Fruit fly (Drosophila melanogaster) whole organism, embryonic: Measurements from ENCODE around the gene Cyp18a1.

ENCODE experiments used
- Awh ChIP-seq: fragments of 200-800 bp; sonication (Bioruptor generic); IDR thresholded peaks from 2 replicates; pipeline ENCODE4, ENCODE4 v1.3.6; 2022; ENCODE audit warnings: missing biosample characterization, missing genetic modification characterization
- B-H1 ChIP-seq: fragments of 200-800 bp; sonication (Bioruptor generic); IDR thresholded peaks from 3 replicates; pipeline ENCODE4 v1.3.6; 2022; ENCODE audit warnings: missing biosample characterization, missing genetic modification characterization
- BEAF-32 ChIP-seq: fragments of 200-800 bp; sonication (Bioruptor generic); optimal IDR thresholded peaks from 3 replicates; lab custom pipeline; 2017; ENCODE audit warnings: missing biosample characterization, missing genetic modification characterization, mild to moderate bottlenecking, moderate library complexity, missing genetic modification reagents
- C15 ChIP-seq: fragments of 200-800 bp; sonication (Bioruptor generic); IDR thresholded peaks from 3 replicates; pipeline ENCODE4 v1.3.6; 2022; ENCODE audit warnings: missing biosample characterization, missing genetic modification characterization
- CG11560 ChIP-seq: fragments of 200-800 bp; sonication (Bioruptor generic); IDR thresholded peaks from 3 replicates; pipeline ENCODE4 v1.3.6; 2022; ENCODE audit warnings: missing biosample characterization, missing genetic modification characterization
- CG12391 ChIP-seq: fragments of 200-800 bp; sonication (Bioruptor generic); optimal IDR thresholded peaks from 3 replicates; lab custom pipeline; 2018; ENCODE audit warnings: missing biosample characterization, mild to moderate bottlenecking, missing genetic modification characterization, moderate library complexity
- CG13287 ChIP-seq: fragments of 200-800 bp; sonication (Bioruptor generic); IDR thresholded peaks from 2 replicates; pipeline ENCODE4 v1.3.6; 2022; ENCODE audit warnings: missing biosample characterization, missing genetic modification characterization; ENCODE audit not compliant: partially characterized antibody
- CG14667 ChIP-seq: fragments of 200-800 bp; sonication (Bioruptor generic); IDR thresholded peaks from 2 replicates; pipeline ENCODE4 v1.3.6; 2022; ENCODE audit warnings: missing biosample characterization, missing genetic modification characterization
- CG18476 ChIP-seq: fragments of 200-800 bp; sonication (Bioruptor generic); optimal IDR thresholded peaks from 2 replicates; lab custom pipeline; 2016; ENCODE audit warnings: missing biosample characterization, mild to moderate bottlenecking, missing genetic modification characterization
- CG2120 ChIP-seq: fragments of 200-800 bp; sonication (Bioruptor generic); optimal IDR thresholded peaks from 3 replicates; lab custom pipeline; 2016; ENCODE audit warnings: missing biosample characterization, missing genetic modification characterization
- CG2678 ChIP-seq: fragments of 200-800 bp; sonication (Bioruptor generic); optimal IDR thresholded peaks from 3 replicates; lab custom pipeline; 2019; ENCODE audit warnings: missing biosample characterization, mild to moderate bottlenecking, missing genetic modification characterization, moderate library complexity
- CG30020 ChIP-seq: fragments of 200-800 bp; optimal IDR thresholded peaks from 2 replicates; lab custom pipeline; 2019; ENCODE audit warnings: missing biosample characterization, mild to moderate bottlenecking, missing genetic modification characterization, moderate library complexity
- CG3065 ChIP-seq: fragments of 200-800 bp; sonication (Bioruptor generic); optimal IDR thresholded peaks from 2 replicates; lab custom pipeline; 2016; ENCODE audit warnings: missing biosample characterization, missing genetic modification characterization
- CG34422 ChIP-seq: fragments of 200-800 bp; sonication (Bioruptor generic); IDR thresholded peaks from 3 replicates; pipeline ENCODE4 v1.3.6; 2022; ENCODE audit warnings: missing biosample characterization, missing genetic modification characterization
- CG4617 ChIP-seq: fragments of 200-800 bp; sonication (Bioruptor generic); optimal IDR thresholded peaks from 3 replicates; lab custom pipeline; 2016; ENCODE audit warnings: missing biosample characterization, missing genetic modification characterization, borderline replicate concordance
- CG6272 ChIP-seq: fragments of 200-800 bp; sonication (Bioruptor generic); IDR thresholded peaks from 2 replicates; pipeline ENCODE4 v1.3.6; 2022; ENCODE audit warnings: missing biosample characterization, missing genetic modification characterization
- CoRest ChIP-seq: fragments of 200-800 bp; sonication (Bioruptor generic); optimal IDR thresholded peaks from 3 replicates; lab custom pipeline; 2018; ENCODE audit warnings: missing biosample characterization, mild to moderate bottlenecking, missing genetic modification characterization, moderate library complexity
- Doc3 ChIP-seq: fragments of 200-800 bp; sonication (Bioruptor generic); IDR thresholded peaks from 3 replicates; pipeline ENCODE4 v1.3.6; 2022; ENCODE audit warnings: missing biosample characterization, missing genetic modification characterization; ENCODE audit not compliant: partially characterized antibody
- Elba2 ChIP-seq: fragments of 200-800 bp; sonication (Bioruptor generic); optimal IDR thresholded peaks from 3 replicates; lab custom pipeline; 2016; ENCODE audit warnings: missing biosample characterization, missing genetic modification characterization
- H2.0 ChIP-seq: fragments of 200-800 bp; sonication (Bioruptor generic); IDR thresholded peaks from 2 replicates; pipeline ENCODE4 v1.3.6; 2022; ENCODE audit warnings: missing biosample characterization, missing genetic modification characterization
- Hmr ChIP-seq: fragments of 200-800 bp; sonication (Bioruptor generic); optimal IDR thresholded peaks from 3 replicates; lab custom pipeline; 2017; ENCODE audit warnings: mild to moderate bottlenecking, missing biosample characterization, missing genetic modification reagents, missing genetic modification characterization
- MBD-R2 ChIP-seq: fragments of 200-800 bp; sonication (Bioruptor generic); IDR thresholded peaks from 2 replicates; pipeline ENCODE4 v1.3.6; 2022; ENCODE audit warnings: missing biosample characterization, missing genetic modification characterization
- MESR4 ChIP-seq: fragments of 200-800 bp; sonication (Bioruptor generic); optimal IDR thresholded peaks from 2 replicates; lab custom pipeline; 2018; ENCODE audit warnings: missing biosample characterization, mild to moderate bottlenecking, missing genetic modification characterization, moderate library complexity
- Med ChIP-seq: fragments of 200-800 bp; sonication (Bioruptor generic); peaks from one replicate; lab custom pipeline; 2016; ENCODE audit warnings: missing biosample characterization, missing genetic modification characterization, mild to moderate bottlenecking, inconsistent platforms, moderate library complexity
- Opbp ChIP-seq: fragments of 200-800 bp; sonication (Bioruptor generic); IDR thresholded peaks from 3 replicates; pipeline ENCODE4 v1.3.6; 2022; ENCODE audit warnings: missing biosample characterization, missing genetic modification characterization; ENCODE audit not compliant: partially characterized antibody
- Scr ChIP-seq: fragments of 200-800 bp; sonication (Bioruptor generic); IDR thresholded peaks from 2 replicates; pipeline ENCODE4 v1.3.6; 2022; ENCODE audit warnings: missing biosample characterization, missing genetic modification characterization; ENCODE audit not compliant: partially characterized antibody
- Sin3A ChIP-seq: fragments of >200 bp; optimal IDR thresholded peaks from 2 replicates; lab custom pipeline; 2018
- Vsx1 ChIP-seq: fragments of 200-800 bp; sonication (Bioruptor generic); optimal IDR thresholded peaks from 2 replicates; lab custom pipeline; 2017; ENCODE audit warnings: missing biosample characterization, mild to moderate bottlenecking, missing genetic modification characterization, missing genetic modification reagents
- bbx ChIP-seq: fragments of 200-800 bp; sonication (Bioruptor generic); IDR thresholded peaks from 2 replicates; pipeline ENCODE4 v1.3.6; 2022; ENCODE audit warnings: missing biosample characterization, missing genetic modification characterization; ENCODE audit not compliant: partially characterized antibody
- bowl ChIP-seq: fragments of 200-800 bp; sonication (Bioruptor generic); IDR thresholded peaks from 2 replicates; pipeline ENCODE4 v1.3.6; 2022; ENCODE audit warnings: missing biosample characterization, missing genetic modification characterization
- bsh ChIP-seq, 2 experiments: fragments of 200-800 bp; sonication (Bioruptor generic); optimal IDR thresholded peaks; 2 replicates each; lab custom pipeline; 2017 to 2018; ENCODE audit warnings: mild to moderate bottlenecking in 2 of 2, missing biosample characterization in 2 of 2, missing genetic modification characterization in 2 of 2, moderate library complexity in 1 of 2
- ci ChIP-seq: fragments of 200-800 bp; sonication (Bioruptor generic); IDR thresholded peaks from 3 replicates; pipeline ENCODE4 v1.3.6; 2022; ENCODE audit warnings: missing biosample characterization, missing genetic modification characterization
- crp ChIP-seq, 2 experiments: fragments of 200-800 bp; sonication (Bioruptor generic); optimal IDR thresholded peaks; 2 replicates in 1 of 2; 3 replicates in 1 of 2; lab custom pipeline; 2017; ENCODE audit warnings: missing biosample characterization in 2 of 2, missing genetic modification characterization in 2 of 2, mild to moderate bottlenecking in 1 of 2, moderate library complexity in 1 of 2
- en ChIP-seq: fragments of 200-800 bp; sonication (Bioruptor generic); optimal IDR thresholded peaks from 2 replicates; lab custom pipeline; 2016; ENCODE audit warnings: missing biosample characterization, missing genetic modification characterization
- gfzf ChIP-seq: fragments of 200-800 bp; sonication (Bioruptor generic); optimal IDR thresholded peaks from 2 replicates; lab custom pipeline; 2016; ENCODE audit warnings: missing biosample characterization, mild to moderate bottlenecking, missing genetic modification characterization, moderate library complexity
- hbn ChIP-seq: fragments of 200-800 bp; sonication (Bioruptor generic); IDR thresholded peaks from 2 replicates; pipeline ENCODE4 v1.3.6; 2022; ENCODE audit warnings: missing biosample characterization, missing genetic modification characterization; ENCODE audit not compliant: partially characterized antibody
- prd ChIP-seq, 3 experiments: fragments of >200 bp in 2 of 3; fragments of 200-800 bp in 1 of 3; sonication (Bioruptor generic) in 1 of 3; optimal IDR thresholded peaks in 2 of 3; IDR thresholded peaks in 1 of 3; 2 replicates in 2 of 3; 3 replicates in 1 of 3; pipeline versions ENCODE4 v1.3.6 to Lab custom; 2017 to 2022; ENCODE audit warnings: missing biosample characterization in 1 of 3, missing genetic modification characterization in 1 of 3
- pzg ChIP-seq: fragments of 200-800 bp; sonication (Bioruptor generic); optimal IDR thresholded peaks from 3 replicates; lab custom pipeline; 2018; ENCODE audit warnings: missing biosample characterization, mild to moderate bottlenecking, missing genetic modification characterization, moderate library complexity
- row ChIP-seq: fragments of 200-800 bp; sonication (Bioruptor generic); IDR thresholded peaks from 3 replicates; pipeline ENCODE4 v1.3.6; 2022; ENCODE audit warnings: missing biosample characterization, missing genetic modification characterization
- salm ChIP-seq: fragments of 200-800 bp; sonication (Bioruptor generic); optimal IDR thresholded peaks from 2 replicates; lab custom pipeline; 2018; ENCODE audit warnings: missing biosample characterization, mild to moderate bottlenecking, missing genetic modification characterization
- sd ChIP-seq: fragments of 200-800 bp; sonication (Bioruptor generic); optimal IDR thresholded peaks from 3 replicates; lab custom pipeline; 2018; ENCODE audit warnings: missing biosample characterization, mild to moderate bottlenecking, missing genetic modification characterization, moderate library complexity
- sima ChIP-seq: fragments of 200-800 bp; sonication (Bioruptor generic); optimal IDR thresholded peaks from 2 replicates; lab custom pipeline; 2016; ENCODE audit warnings: missing biosample characterization, missing genetic modification characterization
- sna ChIP-seq: fragments of 200-800 bp; sonication (Bioruptor generic); IDR thresholded peaks from 2 replicates; pipeline ENCODE4 v1.3.6; 2022; ENCODE audit warnings: missing biosample characterization, missing genetic modification characterization; ENCODE audit not compliant: partially characterized antibody
- ssp ChIP-seq: fragments of 200-800 bp; sonication (Bioruptor generic); IDR thresholded peaks from 2 replicates; pipeline ENCODE4 v1.3.6; 2022; ENCODE audit warnings: missing biosample characterization, missing genetic modification characterization
- stc ChIP-seq: fragments of 200-800 bp; sonication (Bioruptor generic); IDR thresholded peaks from 2 replicates; pipeline ENCODE4 v1.3.6; 2022; ENCODE audit warnings: missing biosample characterization, missing genetic modification characterization
- stwl ChIP-seq: fragments of 200-800 bp; sonication (Bioruptor generic); optimal IDR thresholded peaks from 3 replicates; lab custom pipeline; 2018; ENCODE audit warnings: missing biosample characterization, mild to moderate bottlenecking, missing genetic modification characterization, moderate library complexity
- sug ChIP-seq: fragments of 200-800 bp; optimal IDR thresholded peaks from 2 replicates; lab custom pipeline; 2019; ENCODE audit warnings: missing biosample characterization, mild to moderate bottlenecking, missing genetic modification characterization, moderate library complexity
- vfl ChIP-seq: fragments of 200-800 bp; sonication (Bioruptor generic); optimal IDR thresholded peaks from 2 replicates; lab custom pipeline; 2016; ENCODE audit warnings: missing biosample characterization, missing genetic modification characterization

Gene Cyp18a1

DNA sequence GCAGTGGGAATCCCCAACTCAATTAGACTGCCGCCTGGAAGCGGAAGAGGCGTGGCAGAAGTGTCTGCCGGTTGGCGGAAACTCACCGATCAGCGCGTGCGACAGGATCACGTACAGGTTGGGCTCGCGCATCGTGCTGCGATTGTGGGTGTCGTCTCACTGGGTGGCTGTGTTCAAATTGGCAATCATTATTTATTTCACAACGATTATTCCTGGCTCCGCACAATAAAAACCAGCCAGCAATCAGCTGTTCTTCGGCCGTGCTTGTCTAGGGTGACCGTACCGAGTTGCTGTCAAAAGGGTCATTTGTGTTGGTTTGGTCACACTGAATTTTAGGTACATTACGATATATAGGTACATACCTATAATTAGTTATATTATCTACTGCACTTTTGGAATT lies 35.8 kb downstream of the Cyp18a1 start, which contains the start of gene CG6659:
TSS of gene CG6659 (minus strand) at position 275 of the 400 bp plus-strand sequence.
- TF ChIP-seq MBD-R2 (GFP tag; lab: Robert Waterston, UW) = peak; percentile 88
- peak; percentile 28 for TF ChIP-seq Sin3A (lab: Kevin White, UChicago)
- TF ChIP-seq row (GFP tag; lab: Robert Waterston, UW) = peak; percentile 87
- TF ChIP-seq CG14667 (GFP tag; lab: Robert Waterston, UW) = no peak
- TF ChIP-seq pzg (GFP tag; lab: Kevin White, UChicago) = peak; percentile 42
- no peak for TF ChIP-seq vfl (GFP tag; lab: Kevin White, UChicago)
- TF ChIP-seq Scr (GFP tag; lab: Robert Waterston, UW) = 0 out of 2 replicates have a peak, but pooled peaks have one; percentile 30
- TF ChIP-seq hbn = peak; percentile 15; the same call in 1 of the 2 replicates
- no peak for TF ChIP-seq CG11560 (tag; lab: Robert Waterston, UW)
- TF ChIP-seq Doc3 (GFP tag; lab: Robert Waterston, UW) = peak; percentile 16; the same call in 1 of the 3 replicates
- peak in 1 of 2 experiments; percentile 87 for TF ChIP-seq crp (GFP tag; optimal IDR thresholded peaks at IDR 0.05; lab: Kevin White, UChicago)
- peak; percentile 55 for TF ChIP-seq MESR4
- TF ChIP-seq CG18476 (GFP tag; lab: Kevin White, UChicago) = no peak
- peak; percentile 61 for TF ChIP-seq gfzf (GFP tag; lab: Kevin White, UChicago)
- TF ChIP-seq ssp = no peak
- TF ChIP-seq CG34422 (GFP tag; lab: Robert Waterston, UW) = 0 out of 3 replicates have a peak, but pooled peaks have one; percentile 33
- TF ChIP-seq sna (GFP tag; lab: Robert Waterston, UW) = peak; percentile 46; the same call in 1 of the 2 replicates
- 0 out of 2 replicates have a peak, but pooled peaks have one; percentile 19 for TF ChIP-seq bowl
- TF ChIP-seq C15 (GFP tag; lab: Robert Waterston, UW) = no peak
- no peak for TF ChIP-seq en (GFP tag; lab: Kevin White, UChicago)
- no peak for TF ChIP-seq Vsx1 (GFP tag; lab: Kevin White, UChicago)
- TF ChIP-seq CG12391 (tag; lab: Kevin White, UChicago) = no peak
- TF ChIP-seq CG2678 (tag; lab: Kevin White, UChicago) = no peak
- peak; percentile 11 for TF ChIP-seq stwl (tag; lab: Kevin White, UChicago)
- TF ChIP-seq salm = no peak
- TF ChIP-seq Elba2 (GFP tag; lab: Kevin White, UChicago) = peak; percentile 16
- TF ChIP-seq CG3065 (GFP tag; lab: Kevin White, UChicago) = peak; percentile 67
- peak; percentile 24 for TF ChIP-seq CG4617 (GFP tag; lab: Kevin White, UChicago)
- TF ChIP-seq CG13287 (GFP tag; lab: Robert Waterston, UW) = peak; percentile 15
- peak; percentile 47 for TF ChIP-seq BEAF-32 (GFP tag; lab: Kevin White, UChicago)
- TF ChIP-seq CoRest (tag; lab: Kevin White, UChicago) = no peak
- TF ChIP-seq Med (GFP tag; lab: Kevin White, UChicago) = peak; percentile 53
- peak; percentile 20; the same call in 1 of the 3 replicates for TF ChIP-seq ci (GFP tag; lab: Robert Waterston, UW)
- 0 out of 2 replicates have a peak, but pooled peaks have one; percentile 22 for TF ChIP-seq bbx

- TF ChIP-seq pzg (GFP tag; lab: Kevin White, UChicago) (peak; percentile 87), Opbp (peak; percentile 80), CG30020 (tag; lab: Kevin White, UChicago) (no peak), sug (tag; lab: Kevin White, UChicago) (no peak), prd (optimal IDR thresholded peaks at IDR 0.05; lab: Kevin White, UChicago) (no peak), prd (GFP tag; IDR thresholded peaks at IDR 0.05; lab: Robert Waterston, UW) (no peak), CG2120 (GFP tag; lab: Kevin White, UChicago) (no peak), sd (no peak), B-H1 (no peak), H2.0 (no peak), Hmr (GFP tag; lab: Kevin White, UChicago) (peak; percentile 1), Scr (GFP tag; lab: Robert Waterston, UW) (peak; percentile 69), CG6272 (GFP tag; lab: Robert Waterston, UW) (no peak), Awh (GFP tag; lab: Robert Waterston, UW) (no peak), row (GFP tag; lab: Robert Waterston, UW) (no peak; the same call in 2 of the 3 replicates), bsh (GFP tag; optimal IDR thresholded peaks at IDR 0.05; lab: Kevin White, UChicago) (no peak), stc (no peak), sima (no peak), CoRest (tag; lab: Kevin White, UChicago) (peak; percentile 1), BEAF-32 (GFP tag; lab: Kevin White, UChicago) (peak; percentile 86)
Observed at dm6 chrX:18652879-18653278, 40.0 kb downstream of the Cyp18a1 start, which contains the start of gene Ing3. TSS of gene Ing3 (minus strand) at chrX:18653091.
